Fruit fly (Drosophila melanogaster) whole organism: Measurements from ENCODE around the gene Arl5.

Source experiments
- CG8478 ChIP-seq: fragments of >200 bp; optimal IDR thresholded peaks from 2 replicates; lab custom pipeline; 2018; ENCODE audit warnings: inconsistent platforms
- Dll ChIP-seq: fragments of >200 bp; optimal IDR thresholded peaks from 2 replicates; lab custom pipeline; 2017
- pan ChIP-seq: fragments of >200 bp; optimal IDR thresholded peaks from 2 replicates; lab custom pipeline; 2017

DNA sequence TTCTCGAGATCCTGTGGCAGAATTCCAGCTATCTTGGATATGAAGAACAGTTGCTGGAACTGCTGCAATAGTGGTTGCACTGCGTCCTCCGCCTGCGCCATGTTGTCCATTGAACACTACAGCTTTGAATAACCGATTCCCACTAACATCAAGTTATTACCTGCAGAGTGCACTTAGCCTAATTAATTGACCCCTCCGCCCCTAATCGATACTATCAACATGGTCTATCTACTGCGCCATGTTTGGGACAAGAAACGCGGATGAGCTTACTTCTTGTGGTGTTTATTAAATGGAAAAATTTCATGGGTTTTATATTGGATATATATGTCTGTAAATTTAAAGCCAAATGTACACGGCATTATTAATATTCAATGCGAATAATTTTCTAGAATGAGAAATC lies 7.2 kb upstream of the Arl5 start, which contains the start of gene Gr66a:
- TF ChIP-seq Dll (lab: Kevin White, UChicago) (no peak), CG8478 (lab: Kevin White, UChicago) (no peak), pan (no peak)
